Fruit fly (Drosophila melanogaster) whole organism, wandering third instar larva: Measurements from ENCODE around the gene Srr.

Experiments
- Abd-B ChIP-seq: fragments of >200 bp; optimal IDR thresholded peaks from 2 replicates; lab custom pipeline; 2017; ENCODE audit warnings: missing biosample characterization, missing genetic modification characterization
- CrebA ChIP-seq: fragments of 200-800 bp; sonication (Bioruptor generic); optimal IDR thresholded peaks from 2 replicates; lab custom pipeline; 2016; ENCODE audit warnings: missing biosample characterization, mild to moderate bottlenecking, missing genetic modification characterization, borderline replicate concordance
- Dfd ChIP-seq: fragments of >200 bp; optimal IDR thresholded peaks from 2 replicates; lab custom pipeline; 2017; ENCODE audit warnings: missing biosample characterization, missing genetic modification characterization
- Dif ChIP-seq: fragments of 200-275, 200-300 bp; sonication (Bioruptor generic); optimal IDR thresholded peaks from 2 replicates; lab custom pipeline; 2018; ENCODE audit warnings: missing biosample characterization, missing genetic modification characterization; ENCODE audit not compliant: partially characterized antibody
- HLH106 ChIP-seq: fragments of 200-800 bp; optimal IDR thresholded peaks from 3 replicates; lab custom pipeline; 2019; ENCODE audit warnings: missing biosample characterization, mild to moderate bottlenecking, missing genetic modification characterization, moderate library complexity
- Hnf4 ChIP-seq: fragments of 200-800 bp; sonication (Bioruptor generic); optimal IDR thresholded peaks from 2 replicates; lab custom pipeline; 2016; ENCODE audit warnings: missing biosample characterization, mild to moderate bottlenecking, missing genetic modification characterization
- Jra ChIP-seq: sonication (Bioruptor generic); optimal IDR thresholded peaks from 2 replicates; lab custom pipeline; 2016; ENCODE audit warnings: missing biosample characterization, missing genetic modification characterization
- Mio ChIP-seq: sonication (Bioruptor generic); optimal IDR thresholded peaks from 2 replicates; lab custom pipeline; 2016; ENCODE audit warnings: missing biosample characterization, missing genetic modification characterization
- Myc ChIP-seq: fragments of >200 bp; optimal IDR thresholded peaks from 2 replicates; lab custom pipeline; 2017
- N ChIP-seq: fragments of >200 bp; optimal IDR thresholded peaks from 2 replicates; lab custom pipeline; 2018; ENCODE audit warnings: missing biosample characterization, missing external identifiers, missing genetic modification characterization
- OdsH ChIP-seq: fragments of 200-800 bp; sonication (Bioruptor generic); optimal IDR thresholded peaks from 2 replicates; lab custom pipeline; 2016; ENCODE audit warnings: missing biosample characterization, mild to moderate bottlenecking, missing genetic modification characterization
- Rel ChIP-seq, 2 experiments: fragments of 200-800 bp; sonication (Bioruptor generic) in 1 of 2; optimal IDR thresholded peaks; 2 replicates in 1 of 2; 3 replicates in 1 of 2; lab custom pipeline; 2016 to 2019; ENCODE audit warnings: mild to moderate bottlenecking in 2 of 2, missing biosample characterization in 2 of 2, missing genetic modification characterization in 2 of 2, moderate library complexity in 1 of 2
- Sp1 ChIP-seq: fragments of 200-800 bp; sonication (Bioruptor generic); optimal IDR thresholded peaks from 3 replicates; lab custom pipeline; 2019; ENCODE audit warnings: missing biosample characterization, mild to moderate bottlenecking, missing genetic modification characterization, moderate library complexity
- Vsx2 ChIP-seq: fragments of 200-300, 225-300 bp; sonication (Bioruptor generic); optimal IDR thresholded peaks from 2 replicates; lab custom pipeline; 2018; ENCODE audit warnings: missing biosample characterization, missing genetic modification characterization; ENCODE audit not compliant: partially characterized antibody
- br ChIP-seq: fragments of 200-800 bp; sonication (Bioruptor generic); optimal IDR thresholded peaks from 2 replicates; lab custom pipeline; 2016; ENCODE audit warnings: missing biosample characterization, missing genetic modification characterization
- brk ChIP-seq: fragments of 200-800 bp; sonication (Bioruptor generic); optimal IDR thresholded peaks from 2 replicates; lab custom pipeline; 2016; ENCODE audit warnings: missing biosample characterization, mild to moderate bottlenecking, missing genetic modification characterization
- dl ChIP-seq, 2 experiments: fragments of 175-275, 200-275 bp in 1 of 2; fragments of 200-275 bp in 1 of 2; sonication (Bioruptor generic); optimal IDR thresholded peaks; lab custom pipeline; 2018; ENCODE audit warnings: mild to moderate bottlenecking in 2 of 2, missing biosample characterization in 2 of 2, missing genetic modification characterization in 2 of 2, moderate library complexity in 2 of 2; ENCODE audit not compliant: partially characterized antibody in 2 of 2, insufficient read depth in 1 of 2
- dmrt93B ChIP-seq: fragments of 200-800 bp; sonication (Bioruptor generic); optimal IDR thresholded peaks from 2 replicates; lab custom pipeline; 2018; ENCODE audit warnings: missing biosample characterization, mild to moderate bottlenecking, missing genetic modification characterization
- ey ChIP-seq: fragments of 200-800 bp; sonication (Bioruptor generic); optimal IDR thresholded peaks from 2 replicates; lab custom pipeline; 2016; ENCODE audit warnings: missing biosample characterization, missing genetic modification characterization
- foxo ChIP-seq, 2 experiments: fragments of 200-800 bp; sonication (Bioruptor generic); optimal IDR thresholded peaks; 2 replicates in 1 of 2; 3 replicates in 1 of 2; lab custom pipeline; 2016 to 2017; ENCODE audit warnings: missing biosample characterization in 2 of 2, missing genetic modification characterization in 2 of 2
- fru ChIP-seq: fragments of 200-800 bp; sonication (Bioruptor generic); optimal IDR thresholded peaks from 3 replicates; lab custom pipeline; 2016; ENCODE audit warnings: missing biosample characterization, mild to moderate bottlenecking, missing genetic modification characterization
- h ChIP-seq: fragments of 200-800 bp; sonication (Bioruptor generic); optimal IDR thresholded peaks from 3 replicates; lab custom pipeline; 2016; ENCODE audit warnings: missing biosample characterization, mild to moderate bottlenecking, missing genetic modification characterization
- lola ChIP-seq: fragments of >200 bp; optimal IDR thresholded peaks from 2 replicates; lab custom pipeline; 2017; ENCODE audit warnings: missing biosample characterization, missing genetic modification characterization
- pan ChIP-seq: fragments of >200 bp; optimal IDR thresholded peaks from 2 replicates; lab custom pipeline; 2017
- psq ChIP-seq: fragments of 200-800 bp; sonication (Bioruptor generic); optimal IDR thresholded peaks from 3 replicates; lab custom pipeline; 2017; ENCODE audit warnings: missing biosample characterization, mild to moderate bottlenecking, missing genetic modification characterization, moderate library complexity
- rgr ChIP-seq: fragments of 200-800 bp; sonication (Bioruptor generic); optimal IDR thresholded peaks from 3 replicates; lab custom pipeline; 2016; ENCODE audit warnings: missing biosample characterization, mild to moderate bottlenecking, missing genetic modification characterization
- sage ChIP-seq: fragments of 200-800 bp; sonication (Bioruptor generic); optimal IDR thresholded peaks from 2 replicates; lab custom pipeline; 2016; ENCODE audit warnings: missing biosample characterization, mild to moderate bottlenecking, missing genetic modification characterization
- tai ChIP-seq: sonication (Bioruptor generic); optimal IDR thresholded peaks from 2 replicates; lab custom pipeline; 2016; ENCODE audit warnings: missing biosample characterization, missing genetic modification characterization
- usp ChIP-seq: fragments of >200 bp; optimal IDR thresholded peaks from 2 replicates; lab custom pipeline; 2017; ENCODE audit warnings: missing biosample characterization, missing genetic modification characterization
- woc ChIP-seq: sonication (Bioruptor generic); optimal IDR thresholded peaks from 2 replicates; lab custom pipeline; 2016; ENCODE audit warnings: missing biosample characterization, mild to moderate bottlenecking, missing genetic modification characterization

The Srr gene

dm6 chr3R:9355195-9355594 is 10.0 kb upstream of the Srr start, which contains the start of gene CG43675:
Gene CG43675, plus strand, starts transcription at chr3R:9355495.
- TF ChIP-seq psq (GFP tag; lab: Kevin White, UChicago): no peak
- no peak for TF ChIP-seq sage (GFP tag; lab: Kevin White, UChicago)
- no peak for TF ChIP-seq Dif (GFP tag; lab: Kevin White, UChicago)
- TF ChIP-seq OdsH (GFP tag; lab: Kevin White, UChicago): no peak
- no peak for TF ChIP-seq N (GFP tag; lab: Kevin White, UChicago)
- TF ChIP-seq Rel (GFP tag; optimal IDR thresholded peaks at IDR 0.05; lab: Kevin White, UChicago): no peak
- TF ChIP-seq Rel (tag; optimal IDR thresholded peaks at IDR 0.05; lab: Kevin White, UChicago): no peak
- no peak for TF ChIP-seq Myc (lab: Kevin White, UChicago)
- TF ChIP-seq pan (lab: Kevin White, UChicago): no peak
- no peak for TF ChIP-seq h (GFP tag; lab: Kevin White, UChicago)
- no peak for TF ChIP-seq Sp1 (GFP tag; lab: Kevin White, UChicago)
- no peak for TF ChIP-seq tai (GFP tag; lab: Kevin White, UChicago)
- TF ChIP-seq br (GFP tag; lab: Kevin White, UChicago): no peak
- TF ChIP-seq usp (GFP tag; lab: Kevin White, UChicago): no peak
- no peak for TF ChIP-seq dl (GFP tag; optimal IDR thresholded peaks at IDR 0.05; lab: Kevin White, UChicago; ENCODE audit: insufficient read depth in 1 of 2, partially characterized antibody in 2 of 2)
- TF ChIP-seq, all 38 proteins: peak for 0

- TF ChIP-seq lola (GFP tag; lab: Kevin White, UChicago) (no peak), rgr (GFP tag; lab: Kevin White, UChicago) (no peak), Dif (GFP tag; lab: Kevin White, UChicago) (peak; percentile 5), dmrt93B (GFP tag; lab: Kevin White, UChicago) (no peak), Abd-B (GFP tag; lab: Kevin White, UChicago) (no peak), Myc (lab: Kevin White, UChicago) (no peak), pan (lab: Kevin White, UChicago) (no peak), sage (GFP tag; lab: Kevin White, UChicago) (no peak)
- TF ChIP-seq, all 38 proteins: peak for 1
Measured at dm6 chr3R:9359393-9359792, 5.8 kb upstream of the Srr start.

dm6 chr3R:9363066-9363719 is 2.0 kb upstream of the Srr start, which contains the start of gene CG18473:
Gene CG18473, plus strand, starts transcription at chr3R:9363305.
- TF ChIP-seq Rel (GFP tag; optimal IDR thresholded peaks at IDR 0.05; lab: Kevin White, UChicago): no peak
- peak; percentile 87 for TF ChIP-seq Rel (tag; optimal IDR thresholded peaks at IDR 0.05; lab: Kevin White, UChicago)
- TF ChIP-seq h (GFP tag; lab: Kevin White, UChicago): no peak

- TF ChIP-seq tai (GFP tag; lab: Kevin White, UChicago): no peak
- peak; percentile 14 for TF ChIP-seq Hnf4 (GFP tag; lab: Kevin White, UChicago)
- TF ChIP-seq h (GFP tag; lab: Kevin White, UChicago): peak; percentile 24
- TF ChIP-seq brk (GFP tag; lab: Kevin White, UChicago): peak; percentile 27
Measured at dm6 chr3R:9365893-9366500, 799 bp downstream of the Srr start.

- no peak for TF ChIP-seq Mio
- no peak for TF ChIP-seq Jra (GFP tag; lab: Kevin White, UChicago)
- peak; percentile 6 for TF ChIP-seq HLH106
- peak; percentile 2 for TF ChIP-seq psq (GFP tag; lab: Kevin White, UChicago)
- peak; percentile 30 for TF ChIP-seq ey (GFP tag; lab: Kevin White, UChicago)
- peak; percentile 4 for TF ChIP-seq woc (GFP tag; lab: Kevin White, UChicago)
- TF ChIP-seq Dfd: no peak
- peak; percentile 6 for TF ChIP-seq OdsH (GFP tag; lab: Kevin White, UChicago)
- TF ChIP-seq Sp1 (GFP tag; lab: Kevin White, UChicago): no peak
- TF ChIP-seq N (GFP tag; lab: Kevin White, UChicago): no peak
- TF ChIP-seq br (GFP tag; lab: Kevin White, UChicago): peak; percentile 27
- peak; percentile 42 for TF ChIP-seq rgr (GFP tag; lab: Kevin White, UChicago)
- TF ChIP-seq Vsx2 (GFP tag; lab: Kevin White, UChicago): no peak
- peak; percentile 39 for TF ChIP-seq fru (GFP tag; lab: Kevin White, UChicago)
- TF ChIP-seq foxo (GFP tag; optimal IDR thresholded peaks at IDR 0.05; lab: Kevin White, UChicago): peak in 1 of 2 experiments; percentile 41
- TF ChIP-seq sage (GFP tag; lab: Kevin White, UChicago): no peak
- no peak for TF ChIP-seq CrebA (GFP tag; lab: Kevin White, UChicago)
- TF ChIP-seq tai (GFP tag; lab: Kevin White, UChicago): no peak
- no peak for TF ChIP-seq dmrt93B (GFP tag; lab: Kevin White, UChicago)
- TF ChIP-seq brk (GFP tag; lab: Kevin White, UChicago): no peak
- peak; percentile 48 for TF ChIP-seq h (GFP tag; lab: Kevin White, UChicago)
- TF ChIP-seq, all 38 proteins: peak for 10
Measured at dm6 chr3R:9370413-9370812, 5.2 kb downstream of the Srr start.
